Worm (Caenorhabditis elegans): ENCODE measurements around the gene sft-1.

sft-1 gene

ce11 chrIII:3063084-3063483 lies 23.4 kb upstream of the sft-1 start:
- no peak for TF ChIP-seq ceh-36 (tag; optimal IDR thresholded peaks at IDR 0.05)
- no peak for TF ChIP-seq hmg-4 (GFP tag; optimal IDR thresholded peaks at IDR 0.05)
- no peak for TF ChIP-seq hmbx-1 (tag; optimal IDR thresholded peaks at IDR 0.05)
- TF ChIP-seq pes-1 (GFP tag; IDR thresholded peaks at IDR 0.05): no peak
- no peak for TF ChIP-seq F13C5.2 (tag; optimal IDR thresholded peaks at IDR 0.05)
- no peak for TF ChIP-seq flt-1 (GFP tag; IDR thresholded peaks at IDR 0.05)
- no peak for TF ChIP-seq hnd-1 (tag; optimal IDR thresholded peaks at IDR 0.05)
- no peak for TF ChIP-seq aly-1 (tag; optimal IDR thresholded peaks at IDR 0.05)
- TF ChIP-seq tra-4 (tag; optimal IDR thresholded peaks at IDR 0.05): no peak
- TF ChIP-seq tbx-37 (GFP tag; conservative IDR thresholded peaks at IDR 0.05): no peak

- TF ChIP-seq flt-1 (GFP tag; IDR thresholded peaks at IDR 0.05): no peak
These were observed 22.9 kb upstream of the sft-1 start for ce11 chrIII:3063565-3063964.

ce11 chrIII:3063999-3064398 lies 22.5 kb upstream of the sft-1 start, which contains the start of gene H06I04.6:
TSS of gene H06I04.6 (minus strand) at chrIII:3064343.
- TF ChIP-seq ceh-36 (tag; optimal IDR thresholded peaks at IDR 0.05): no peak
- no peak for TF ChIP-seq ets-7 (tag; optimal IDR thresholded peaks at IDR 0.05)
- TF ChIP-seq tbx-37 (GFP tag; conservative IDR thresholded peaks at IDR 0.05): no peak
- TF ChIP-seq F13C5.2 (tag; optimal IDR thresholded peaks at IDR 0.05): no peak

ce11 chrIII:3064566-3064965 lies 21.9 kb upstream of the sft-1 start:
- TF ChIP-seq tbx-11 (GFP tag; IDR thresholded peaks at IDR 0.05) (no peak), flt-1 (GFP tag; IDR thresholded peaks at IDR 0.05) (no peak)

- TF ChIP-seq pes-1 (GFP tag; IDR thresholded peaks at IDR 0.05) (no peak), tra-4 (tag; optimal IDR thresholded peaks at IDR 0.05) (no peak), ceh-13 (GFP tag; optimal IDR thresholded peaks at IDR 0.05) (no peak), F13C5.2 (tag; optimal IDR thresholded peaks at IDR 0.05) (no peak), ets-7 (tag; optimal IDR thresholded peaks at IDR 0.05) (no peak)
These were observed 20.5 kb upstream of the sft-1 start for ce11 chrIII:3065876-3066509.

ce11 chrIII:3066769-3067168 lies 19.7 kb upstream of the sft-1 start:
- no peak for TF ChIP-seq sea-1 (GFP tag; conservative IDR thresholded peaks at IDR 0.05)
- TF ChIP-seq tra-4 (tag; optimal IDR thresholded peaks at IDR 0.05): no peak
- TF ChIP-seq ets-7 (tag; optimal IDR thresholded peaks at IDR 0.05): no peak
- no peak for TF ChIP-seq tbx-11 (GFP tag; IDR thresholded peaks at IDR 0.05)
- no peak for TF ChIP-seq flt-1 (GFP tag; IDR thresholded peaks at IDR 0.05)
- TF ChIP-seq aly-1 (tag; optimal IDR thresholded peaks at IDR 0.05): no peak
- TF ChIP-seq B0310.2 (tag; optimal IDR thresholded peaks at IDR 0.05): no peak
- no peak for TF ChIP-seq hnd-1 (tag; optimal IDR thresholded peaks at IDR 0.05)
- TF ChIP-seq scrt-1 (GFP tag; IDR thresholded peaks at IDR 0.05): no peak
- no peak for TF ChIP-seq hmg-4 (GFP tag; optimal IDR thresholded peaks at IDR 0.05)
- no peak for TF ChIP-seq hmbx-1 (tag; optimal IDR thresholded peaks at IDR 0.05)
- TF ChIP-seq ceh-36 (tag; optimal IDR thresholded peaks at IDR 0.05): no peak

- TF ChIP-seq hnd-1 (tag; optimal IDR thresholded peaks at IDR 0.05): no peak
- TF ChIP-seq ceh-13 (GFP tag; optimal IDR thresholded peaks at IDR 0.05): no peak
- peak; percentile 31 for TF ChIP-seq F13C5.2 (tag; optimal IDR thresholded peaks at IDR 0.05)
These were observed 18.5 kb upstream of the sft-1 start, which contains the start of gene ubl-1 for ce11 chrIII:3067909-3068455. TSS of gene ubl-1 (plus strand) at chrIII:3068310.

ce11 chrIII:3069101-3069500 lies 17.4 kb upstream of the sft-1 start:
- TF ChIP-seq tbx-11 (GFP tag; IDR thresholded peaks at IDR 0.05) (no peak), ets-7 (tag; optimal IDR thresholded peaks at IDR 0.05) (no peak), B0310.2 (tag; optimal IDR thresholded peaks at IDR 0.05) (no peak), ceh-36 (tag; optimal IDR thresholded peaks at IDR 0.05) (no peak), scrt-1 (GFP tag; IDR thresholded peaks at IDR 0.05) (no peak), tbx-37 (GFP tag; conservative IDR thresholded peaks at IDR 0.05) (no peak), aly-1 (tag; optimal IDR thresholded peaks at IDR 0.05) (no peak), ama-1 (optimal IDR thresholded peaks at IDR 0.05) (no peak), tra-4 (tag; optimal IDR thresholded peaks at IDR 0.05) (no peak), sea-1 (GFP tag; conservative IDR thresholded peaks at IDR 0.05) (no peak), F13C5.2 (tag; optimal IDR thresholded peaks at IDR 0.05) (no peak), ceh-13 (GFP tag; optimal IDR thresholded peaks at IDR 0.05) (no peak), flt-1 (GFP tag; IDR thresholded peaks at IDR 0.05) (no peak)

ce11 chrIII:3070026-3070573 lies 16.4 kb upstream of the sft-1 start, which contains the start of gene H06I04.3:
TSS of gene H06I04.3 (plus strand) at chrIII:3070523.
- TF ChIP-seq F13C5.2 (tag; optimal IDR thresholded peaks at IDR 0.05) (peak; percentile 35), flt-1 (GFP tag; IDR thresholded peaks at IDR 0.05) (no peak)

Measured in whole organism, early embryonic.